Fruit fly (Drosophila melanogaster) whole organism, embryonic: Measurements from ENCODE around the gene CG14104.

Experiments
- Antp ChIP-seq: fragments of 200-800 bp; sonication (Bioruptor generic); optimal IDR thresholded peaks from 3 replicates; lab custom pipeline; 2016; ENCODE audit warnings: missing biosample characterization, missing genetic modification characterization
- CG2199 ChIP-seq: fragments of 200-800 bp; sonication (Bioruptor generic); IDR thresholded peaks from 3 replicates; pipeline ENCODE4 v1.3.6; 2022; ENCODE audit warnings: missing biosample characterization, missing genetic modification characterization
- CG6683 ChIP-seq: fragments of 200-800 bp; sonication (Bioruptor generic); optimal IDR thresholded peaks from 2 replicates; lab custom pipeline; 2017; ENCODE audit warnings: missing biosample characterization, mild to moderate bottlenecking, missing genetic modification characterization, missing genetic modification reagents
- CG7372 ChIP-seq: fragments of 200-800 bp; sonication (Bioruptor generic); IDR thresholded peaks from 2 replicates; pipeline ENCODE4 v1.3.6; 2022; ENCODE audit warnings: missing biosample characterization, missing genetic modification characterization
- CG9215 ChIP-seq: fragments of 200-800 bp; sonication (Bioruptor generic); IDR thresholded peaks from 2 replicates; pipeline ENCODE4 v1.3.6; 2022; ENCODE audit warnings: missing biosample characterization, missing genetic modification characterization
- Hr39 ChIP-seq: fragments of >200 bp; optimal IDR thresholded peaks from 2 replicates; lab custom pipeline; 2017
- MESR4 ChIP-seq: fragments of 200-800 bp; sonication (Bioruptor generic); optimal IDR thresholded peaks from 2 replicates; lab custom pipeline; 2018; ENCODE audit warnings: missing biosample characterization, mild to moderate bottlenecking, missing genetic modification characterization, moderate library complexity
- dpn ChIP-seq, 2 experiments: fragments of 200-800 bp; sonication (Bioruptor generic); optimal IDR thresholded peaks; 3 replicates each; lab custom pipeline; 2016; ENCODE audit warnings: missing biosample characterization in 2 of 2, missing genetic modification characterization in 2 of 2
- jigr1 ChIP-seq: fragments of 200-800 bp; sonication (Bioruptor generic); IDR thresholded peaks from 3 replicates; pipeline ENCODE4 v1.3.6; 2022; ENCODE audit warnings: missing biosample characterization, missing genetic modification characterization
- prd ChIP-seq, 3 experiments: fragments of >200 bp in 2 of 3; fragments of 200-800 bp in 1 of 3; sonication (Bioruptor generic) in 1 of 3; optimal IDR thresholded peaks in 2 of 3; IDR thresholded peaks in 1 of 3; 2 replicates in 2 of 3; 3 replicates in 1 of 3; pipeline versions ENCODE4 v1.3.6 to Lab custom; 2017 to 2022; ENCODE audit warnings: missing biosample characterization in 1 of 3, missing genetic modification characterization in 1 of 3
- wdn ChIP-seq: fragments of 200-800 bp; sonication (Bioruptor generic); IDR thresholded peaks from 2 replicates; pipeline ENCODE4 v1.3.6; 2022; ENCODE audit warnings: missing biosample characterization, missing genetic modification characterization

DNA sequence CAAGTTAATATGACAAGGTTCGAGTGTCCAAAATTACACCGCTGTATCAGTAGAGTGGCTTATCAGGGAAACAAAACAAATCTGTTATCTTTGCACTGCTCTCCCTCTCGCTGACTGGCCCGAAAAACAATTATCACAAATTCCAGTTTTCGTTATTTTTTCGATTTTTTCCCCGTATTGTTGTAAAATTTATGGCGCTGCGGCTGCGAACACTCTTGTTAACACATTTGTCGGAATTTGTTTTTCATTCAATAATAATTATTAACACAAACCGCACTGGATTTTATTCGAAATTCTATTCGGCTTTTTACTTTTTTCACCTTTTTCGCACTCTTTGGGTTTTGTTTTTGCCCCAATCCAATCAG lies 16.5 kb downstream of the CG14104 start:
- TF ChIP-seq wdn (GFP tag; lab: Robert Waterston, UW): no peak
- TF ChIP-seq dpn (GFP tag; optimal IDR thresholded peaks at IDR 0.05; lab: Kevin White, UChicago): no peak
- TF ChIP-seq CG2199 (GFP tag; lab: Robert Waterston, UW): no peak
- TF ChIP-seq CG6683 (GFP tag; lab: Kevin White, UChicago): no peak
- no peak for TF ChIP-seq CG9215
- no peak for TF ChIP-seq CG7372 (GFP tag; lab: Robert Waterston, UW)
- TF ChIP-seq prd (optimal IDR thresholded peaks at IDR 0.05; lab: Kevin White, UChicago): no peak
- no peak for TF ChIP-seq prd (GFP tag; IDR thresholded peaks at IDR 0.05; lab: Robert Waterston, UW)
- no peak for TF ChIP-seq jigr1
- no peak for TF ChIP-seq MESR4
- no peak for TF ChIP-seq Hr39 (lab: Kevin White, UChicago)
- TF ChIP-seq Antp (GFP tag; lab: Kevin White, UChicago): no peak
